Fruit fly (Drosophila melanogaster) ovary, adult (tissue): ENCODE results near the gene CG42759.

Source experiments
- CG17801 ChIP-seq: fragments of 200-800 bp; optimal IDR thresholded peaks from 2 replicates; lab custom pipeline; 2019; ENCODE audit warnings: missing biosample characterization, mild to moderate bottlenecking, missing genetic modification characterization, moderate library complexity; ENCODE audit not compliant: partially characterized antibody

CG42759 gene

dm6 chr3R:10169124-10169766, 26.4 kb downstream of the CG42759 start:
- TF ChIP-seq CG17801 (GFP tag; lab: Kevin White, UChicago): no peak

- TF ChIP-seq CG17801 (GFP tag; lab: Kevin White, UChicago): peak; percentile 96
Observed at dm6 chr3R:10170356-10170876, 27.5 kb downstream of the CG42759 start, which contains the start of gene Best1. Gene Best1 (minus strand): TSS chr3R:10170487.

dm6 chr3R:10176927-10177511, 34.1 kb downstream of the CG42759 start:
- TF ChIP-seq CG17801 (GFP tag; lab: Kevin White, UChicago): no peak

dm6 chr3R:10185986-10186385, 43.1 kb downstream of the CG42759 start:
- TF ChIP-seq CG17801 (GFP tag; lab: Kevin White, UChicago): no peak

dm6 chr3R:10189520-10189919, 46.6 kb downstream of the CG42759 start, which contains the start of gene CG12814:
Gene CG12814 (minus strand): TSS chr3R:10189603.
- peak; percentile 80 for TF ChIP-seq CG17801 (GFP tag; lab: Kevin White, UChicago)

- TF ChIP-seq CG17801 (GFP tag; lab: Kevin White, UChicago): no peak
Observed at dm6 chr3R:10190084-10190782, 47.4 kb downstream of the CG42759 start, which contains the start of gene Syn. Gene Syn (plus strand): TSS chr3R:10190689.
